Fruit fly (Drosophila melanogaster) whole organism, pupa: Measurements from ENCODE around the gene CG9150.
A peak's percentile ranks its signal among the peaks of the same experiment; 100 is the strongest.

Source experiments
- CG10348 ChIP-seq: fragments of 200-800 bp; sonication (Bioruptor generic); IDR thresholded peaks from 2 replicates; pipeline ENCODE4 v1.3.6; 2022; ENCODE audit warnings: missing biosample characterization, missing genetic modification characterization
- CG12605 ChIP-seq: fragments of 200-800 bp; sonication (Bioruptor generic); IDR thresholded peaks from 2 replicates; pipeline ENCODE4 v1.3.6; 2022; ENCODE audit warnings: missing biosample characterization, missing genetic modification characterization
- CG13204 ChIP-seq: fragments of 200-800 bp; sonication (Bioruptor generic); optimal IDR thresholded peaks from 2 replicates; lab custom pipeline; 2018; ENCODE audit warnings: missing biosample characterization, mild to moderate bottlenecking, missing genetic modification characterization, moderate library complexity
- CG14655 ChIP-seq: fragments of 200-800 bp; sonication (Bioruptor generic); optimal IDR thresholded peaks from 3 replicates; lab custom pipeline; 2017; ENCODE audit warnings: mild to moderate bottlenecking, missing biosample characterization, missing genetic modification reagents, missing genetic modification characterization
- CG15710 ChIP-seq: fragments of 200-800 bp; sonication (Bioruptor generic); optimal IDR thresholded peaks from 2 replicates; lab custom pipeline; 2018; ENCODE audit warnings: missing biosample characterization, mild to moderate bottlenecking, missing genetic modification characterization, moderate library complexity
- CG17806 ChIP-seq: fragments of 200-800 bp; sonication (Bioruptor generic); optimal IDR thresholded peaks from 2 replicates; lab custom pipeline; 2018; ENCODE audit warnings: missing biosample characterization, mild to moderate bottlenecking, missing genetic modification characterization, moderate library complexity
- CG32121 ChIP-seq: fragments of 200-800 bp; sonication (Bioruptor generic); IDR thresholded peaks from 2 replicates; pipeline ENCODE4 v1.3.6; 2022; ENCODE audit warnings: missing biosample characterization, missing genetic modification characterization
- CG34367 ChIP-seq: fragments of 200-800 bp; sonication (Bioruptor generic); optimal IDR thresholded peaks from 2 replicates; lab custom pipeline; 2018; ENCODE audit warnings: missing biosample characterization, mild to moderate bottlenecking, missing genetic modification characterization
- CG4496 ChIP-seq: fragments of 200-800 bp; sonication (Bioruptor generic); IDR thresholded peaks from 3 replicates; pipeline ENCODE4 v1.3.6; 2022; ENCODE audit warnings: missing biosample characterization, missing genetic modification characterization
- CG8159 ChIP-seq: fragments of 200-800 bp; sonication (Bioruptor generic); optimal IDR thresholded peaks from 3 replicates; lab custom pipeline; 2018; ENCODE audit warnings: missing biosample characterization, mild to moderate bottlenecking, missing genetic modification characterization, moderate library complexity
- CG8301 ChIP-seq: fragments of 200-800 bp; sonication (Bioruptor generic); optimal IDR thresholded peaks from 2 replicates; lab custom pipeline; 2018; ENCODE audit warnings: missing biosample characterization, mild to moderate bottlenecking, missing genetic modification characterization
- CG9948 ChIP-seq: fragments of 200-800 bp; sonication (Bioruptor generic); optimal IDR thresholded peaks from 2 replicates; lab custom pipeline; 2018; ENCODE audit warnings: missing biosample characterization, mild to moderate bottlenecking, missing genetic modification characterization, moderate library complexity
- D1 ChIP-seq: fragments of 200-800 bp; sonication (Bioruptor generic); optimal IDR thresholded peaks from 2 replicates; lab custom pipeline; 2018; ENCODE audit warnings: missing biosample characterization, mild to moderate bottlenecking, missing genetic modification characterization, moderate library complexity
- EcR ChIP-seq: fragments of 200-800 bp; sonication (Bioruptor generic); optimal IDR thresholded peaks from 3 replicates; lab custom pipeline; 2019; ENCODE audit warnings: missing biosample characterization, missing genetic modification characterization, mild to moderate bottlenecking, moderate library complexity, missing genetic modification reagents
- Ets98B ChIP-seq: fragments of 200-800 bp; sonication (Bioruptor generic); IDR thresholded peaks from 2 replicates; pipeline ENCODE4 v1.3.6; 2022; ENCODE audit warnings: missing biosample characterization, missing genetic modification characterization
- Pif1A ChIP-seq: fragments of 200-800 bp; sonication (Bioruptor generic); optimal IDR thresholded peaks from 3 replicates; lab custom pipeline; 2016; ENCODE audit warnings: missing biosample characterization, missing genetic modification characterization
- Pif1B ChIP-seq: fragments of 200-800 bp; sonication (Bioruptor generic); optimal IDR thresholded peaks from 3 replicates; lab custom pipeline; 2016; ENCODE audit warnings: missing biosample characterization, missing genetic modification characterization
- Snoo ChIP-seq: fragments of 200-800 bp; sonication (Bioruptor generic); optimal IDR thresholded peaks from 3 replicates; lab custom pipeline; 2017; ENCODE audit warnings: missing biosample characterization, mild to moderate bottlenecking, missing genetic modification characterization, inconsistent platforms
- fd96Ca ChIP-seq: fragments of 200-800 bp; sonication (Bioruptor generic); IDR thresholded peaks from 3 replicates; pipeline ENCODE4 v1.3.6; 2022; ENCODE audit warnings: missing biosample characterization, missing genetic modification characterization
- gl ChIP-seq: fragments of 200-800 bp; sonication (Bioruptor generic); optimal IDR thresholded peaks from 2 replicates; lab custom pipeline; 2018; ENCODE audit warnings: missing biosample characterization, mild to moderate bottlenecking, missing genetic modification characterization
- rn ChIP-seq: fragments of 200-800 bp; sonication (Bioruptor generic); IDR thresholded peaks from 2 replicates; pipeline ENCODE4 v1.3.6; 2022; ENCODE audit warnings: missing biosample characterization, missing genetic modification characterization

Gene CG9150

DNA sequence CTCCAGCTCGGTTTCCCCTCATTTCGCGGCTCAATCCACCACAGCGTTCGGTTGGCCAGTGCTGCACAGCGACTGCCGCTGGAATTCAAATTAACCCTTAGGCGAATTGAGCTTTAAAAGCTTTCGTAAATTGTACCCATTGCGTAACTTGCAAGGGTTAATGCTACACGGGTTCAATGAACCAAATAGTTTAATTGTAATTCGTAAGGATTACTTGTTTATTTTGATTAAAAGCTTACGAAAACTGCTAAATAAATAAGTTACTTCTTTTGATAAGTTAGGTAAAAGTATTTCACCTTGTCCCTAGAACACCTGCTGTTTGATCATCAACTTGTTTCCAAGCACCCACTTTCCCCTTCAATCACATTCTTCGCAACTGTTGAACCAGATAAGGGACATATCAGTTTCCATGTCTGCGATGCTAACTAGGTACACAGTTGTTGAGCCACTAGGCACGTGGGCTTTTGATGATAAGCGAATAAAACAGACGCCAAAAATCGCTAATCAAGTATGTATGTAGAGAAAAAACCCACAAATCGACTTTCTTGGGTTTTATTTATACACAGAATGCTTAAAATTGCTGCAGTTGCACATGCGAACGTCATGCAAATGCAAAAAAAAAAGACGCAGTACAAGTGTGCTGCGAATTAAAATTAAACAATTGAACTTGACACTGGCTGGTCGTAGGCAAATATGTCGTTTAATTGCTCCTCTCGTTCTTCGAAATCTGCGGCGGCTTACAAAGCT lies 22.2 kb downstream of the CG9150 start, which contains the start of gene Pfas:
TSS of gene Pfas (minus strand) at position 79 of the 747 bp plus-strand sequence.
- TF ChIP-seq CG34367: peak; percentile 28
- TF ChIP-seq CG12605 (GFP tag; lab: Robert Waterston, UW): no peak
- TF ChIP-seq D1 (tag; lab: Kevin White, UChicago): no peak
- peak; percentile 60; the same call in 1 of the 3 replicates for TF ChIP-seq CG4496 (GFP tag; lab: Robert Waterston, UW)
- TF ChIP-seq CG13204 (GFP tag; lab: Kevin White, UChicago): no peak
- peak; percentile 61 for TF ChIP-seq CG32121 (GFP tag; lab: Robert Waterston, UW)
- TF ChIP-seq EcR (GFP tag; lab: Kevin White, UChicago): peak; percentile 96
- TF ChIP-seq Snoo (tag; lab: Kevin White, UChicago): peak; percentile 46
- TF ChIP-seq gl (tag; lab: Kevin White, UChicago): peak; percentile 3
- TF ChIP-seq Pif1A (GFP tag; lab: Kevin White, UChicago): no peak
- no peak for TF ChIP-seq CG10348
- TF ChIP-seq CG15710 (tag; lab: Kevin White, UChicago): peak; percentile 53
- peak; percentile 35 for TF ChIP-seq CG9948 (tag; lab: Kevin White, UChicago)
- no peak for TF ChIP-seq Pif1B (GFP tag; lab: Kevin White, UChicago)
- TF ChIP-seq CG8159 (tag; lab: Kevin White, UChicago): peak; percentile 50
- TF ChIP-seq CG14655 (GFP tag; lab: Kevin White, UChicago): no peak
- TF ChIP-seq fd96Ca (GFP tag; lab: Robert Waterston, UW): peak; percentile 68; the same call in 2 of the 3 replicates
- peak; percentile 65 for TF ChIP-seq Ets98B
- peak; percentile 50 for TF ChIP-seq CG8301 (tag; lab: Kevin White, UChicago)
- TF ChIP-seq rn (GFP tag; lab: Robert Waterston, UW): no peak
- peak; percentile 51 for TF ChIP-seq CG17806

DNA sequence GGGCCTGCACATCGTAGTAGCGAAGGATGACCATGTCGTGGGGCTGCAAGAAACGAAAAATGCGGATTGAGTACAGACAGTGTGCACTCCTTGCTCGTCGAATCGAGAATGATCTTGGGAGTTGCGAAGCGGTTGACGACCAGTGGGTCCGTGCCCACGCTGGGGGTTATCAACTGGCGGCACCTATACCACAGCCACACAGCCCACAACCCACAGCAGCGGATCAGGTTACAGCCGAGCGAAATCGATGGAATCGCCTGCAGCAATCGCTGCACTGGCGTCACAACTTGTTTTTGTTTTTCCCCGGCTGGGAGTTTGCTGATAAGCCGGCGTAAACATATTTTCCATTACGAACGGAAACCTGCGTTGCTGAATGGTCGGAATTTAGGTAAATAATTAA lies 22.9 kb downstream of the CG9150 start:
- TF ChIP-seq Pif1B (GFP tag; lab: Kevin White, UChicago) (no peak), CG34367 (no peak), CG9948 (tag; lab: Kevin White, UChicago) (no peak), gl (tag; lab: Kevin White, UChicago) (no peak), CG12605 (GFP tag; lab: Robert Waterston, UW) (no peak), CG10348 (no peak), CG4496 (GFP tag; lab: Robert Waterston, UW) (no peak), CG17806 (no peak), D1 (tag; lab: Kevin White, UChicago) (no peak), CG32121 (GFP tag; lab: Robert Waterston, UW) (no peak), CG13204 (GFP tag; lab: Kevin White, UChicago) (no peak), CG15710 (tag; lab: Kevin White, UChicago) (no peak), CG8159 (tag; lab: Kevin White, UChicago) (no peak), EcR (GFP tag; lab: Kevin White, UChicago) (no peak)

DNA sequence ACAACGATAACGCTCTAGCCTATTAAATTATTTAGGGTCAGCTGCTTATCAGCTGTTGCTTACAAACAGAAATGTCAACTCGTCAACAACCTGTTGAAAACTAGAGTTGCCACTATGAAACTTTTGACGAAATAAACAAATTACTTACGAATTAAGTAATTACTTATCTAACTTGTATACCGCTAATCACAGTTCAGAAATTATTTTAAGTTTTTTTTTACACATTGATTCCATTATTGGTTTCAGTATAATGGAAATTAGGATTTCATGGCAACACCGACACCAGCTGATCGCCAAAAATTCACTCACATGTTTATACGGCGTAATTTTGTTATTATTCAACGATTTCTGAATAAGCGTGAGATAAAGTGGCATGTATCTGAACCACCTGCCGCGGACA lies 30.6 kb downstream of the CG9150 start, which contains the start of the genes CG9117 and CG31643:
TSS of gene CG9117 (minus strand) at position 73 of the 400 bp plus-strand sequence.
TSS of gene CG31643 (plus strand) at position 288 of the 400 bp plus-strand sequence.
- TF ChIP-seq CG17806: peak; percentile 39
- peak; percentile 41 for TF ChIP-seq Ets98B
- no peak for TF ChIP-seq Pif1B (GFP tag; lab: Kevin White, UChicago)
- TF ChIP-seq gl (tag; lab: Kevin White, UChicago): no peak
- no peak for TF ChIP-seq CG8159 (tag; lab: Kevin White, UChicago)
- TF ChIP-seq CG15710 (tag; lab: Kevin White, UChicago): peak; percentile 68
- TF ChIP-seq D1 (tag; lab: Kevin White, UChicago): no peak
- TF ChIP-seq CG32121 (GFP tag; lab: Robert Waterston, UW): no peak
- no peak for TF ChIP-seq Pif1A (GFP tag; lab: Kevin White, UChicago)
- TF ChIP-seq CG4496 (GFP tag; lab: Robert Waterston, UW): no peak; the same call in 2 of the 3 replicates
- TF ChIP-seq fd96Ca (GFP tag; lab: Robert Waterston, UW): no peak
- no peak for TF ChIP-seq CG10348
- peak; percentile 24 for TF ChIP-seq CG9948 (tag; lab: Kevin White, UChicago)
- TF ChIP-seq Snoo (tag; lab: Kevin White, UChicago): peak; percentile 8
- no peak for TF ChIP-seq CG34367
- TF ChIP-seq CG12605 (GFP tag; lab: Robert Waterston, UW): peak; percentile 78; the same call in 1 of the 2 replicates
- TF ChIP-seq CG14655 (GFP tag; lab: Kevin White, UChicago): no peak

dm6 chr2L:6036710-6037109 lies 31.7 kb downstream of the CG9150 start, which contains the start of gene mtm:
Gene mtm (minus strand): TSS chr2L:6037015.
- no peak for TF ChIP-seq EcR (GFP tag; lab: Kevin White, UChicago)
- no peak for TF ChIP-seq fd96Ca (GFP tag; lab: Robert Waterston, UW)
- no peak for TF ChIP-seq CG14655 (GFP tag; lab: Kevin White, UChicago)
- TF ChIP-seq CG9948 (tag; lab: Kevin White, UChicago): no peak
- TF ChIP-seq CG12605 (GFP tag; lab: Robert Waterston, UW): no peak
- no peak for TF ChIP-seq CG13204 (GFP tag; lab: Kevin White, UChicago)
- no peak for TF ChIP-seq CG4496 (GFP tag; lab: Robert Waterston, UW)
- TF ChIP-seq CG32121 (GFP tag; lab: Robert Waterston, UW): no peak
- TF ChIP-seq gl (tag; lab: Kevin White, UChicago): no peak
- no peak for TF ChIP-seq Snoo (tag; lab: Kevin White, UChicago)
- no peak for TF ChIP-seq CG17806
- no peak for TF ChIP-seq Pif1A (GFP tag; lab: Kevin White, UChicago)
- no peak for TF ChIP-seq CG8159 (tag; lab: Kevin White, UChicago)
- TF ChIP-seq CG34367: no peak
- TF ChIP-seq rn (GFP tag; lab: Robert Waterston, UW): no peak
- TF ChIP-seq CG15710 (tag; lab: Kevin White, UChicago): no peak
- TF ChIP-seq Pif1B (GFP tag; lab: Kevin White, UChicago): no peak
- no peak for TF ChIP-seq Ets98B
- TF ChIP-seq, all 21 proteins: peak for 0
